Worm (Caenorhabditis elegans) whole organism, mixed stage, embryonic: ENCODE results near the gene cwp-5.

Source experiments
- lin-13 ChIP-seq: fragments of 150-350 bp; optimal IDR thresholded peaks from 2 replicates; lab custom pipeline; 2014; ENCODE audit warnings: missing biosample characterization, missing genetic modification characterization
- sem-2 ChIP-seq: fragments of 200-800 bp; sonication (Bioruptor generic); optimal IDR thresholded peaks from 2 replicates; lab custom pipeline; 2018; ENCODE audit warnings: mild to moderate bottlenecking, missing genetic modification characterization, missing compliant biosample characterization

DNA sequence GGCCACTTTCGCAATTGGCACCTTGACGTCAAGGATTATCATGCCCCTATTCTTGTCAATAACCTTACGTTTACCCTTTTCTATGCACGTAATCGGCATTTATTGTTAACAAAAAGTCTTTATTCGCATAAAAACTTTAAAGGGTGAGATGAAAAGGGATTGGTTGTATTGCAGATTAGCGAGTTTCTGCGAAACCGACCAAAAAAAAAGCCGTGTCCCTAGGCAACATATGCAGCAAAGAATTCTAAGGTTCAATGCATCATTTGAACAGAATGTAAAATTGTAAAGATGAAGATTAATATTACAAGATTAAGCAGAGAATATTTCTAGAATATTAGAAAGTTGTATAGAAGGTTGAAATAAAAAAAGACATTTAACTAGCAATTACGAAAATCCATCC lies 7.7 kb downstream of the cwp-5 start:
- TF ChIP-seq sem-2 (GFP tag; lab: Kevin White, UChicago) (no peak), lin-13 (tag; lab: Kevin White, UChicago) (no peak)
